Fruit fly (Drosophila melanogaster): Measurements from ENCODE around the gene nht.

Gene nht

DNA sequence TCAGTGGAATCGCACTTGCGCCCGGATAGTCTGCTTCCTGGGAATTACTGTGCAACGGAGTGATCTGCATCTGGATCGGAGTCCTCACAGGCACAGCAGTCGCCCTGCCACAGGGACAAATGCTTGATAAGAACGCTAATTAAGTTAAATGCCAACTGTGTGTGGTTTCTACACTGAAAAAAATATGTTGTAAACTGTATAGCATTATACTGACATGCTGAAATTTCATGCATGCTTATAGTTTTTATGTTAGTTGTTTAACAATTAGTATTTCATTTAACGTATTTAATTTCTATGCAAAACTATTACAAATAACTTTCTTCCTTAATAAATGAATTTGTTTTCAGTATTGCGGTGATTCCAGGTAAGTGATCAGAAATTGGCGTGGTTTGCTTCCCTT lies 12.7 kb upstream of the nht start:
- no peak for TF ChIP-seq usp (GFP tag; optimal IDR thresholded peaks at IDR 0.05)
- TF ChIP-seq pan (optimal IDR thresholded peaks at IDR 0.05): no peak
- TF ChIP-seq CG8478 (optimal IDR thresholded peaks at IDR 0.05): no peak
- no peak for TF ChIP-seq psq (optimal IDR thresholded peaks at IDR 0.05)
- no peak for TF ChIP-seq Dll (optimal IDR thresholded peaks at IDR 0.05)
- TF ChIP-seq EcR (GFP tag; optimal IDR thresholded peaks at IDR 0.05): no peak

DNA sequence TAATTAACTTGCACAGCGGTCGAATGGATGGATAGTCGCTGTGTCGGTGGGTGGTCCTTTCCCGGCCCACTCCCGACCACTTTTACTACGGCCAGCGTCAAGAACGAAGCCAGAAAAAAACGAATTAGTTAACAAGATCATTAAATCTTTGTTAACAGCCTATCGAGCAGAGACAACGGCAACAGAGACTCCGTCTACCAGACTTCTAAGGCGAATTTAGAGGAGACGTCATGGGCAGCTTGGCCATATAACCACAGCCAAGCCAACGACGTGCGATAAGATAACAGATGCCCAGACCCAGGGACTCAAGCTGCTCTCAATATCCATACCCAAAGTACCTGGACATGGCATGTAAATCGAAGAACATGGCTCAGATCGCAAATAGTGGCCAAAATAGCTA lies 11.9 kb upstream of the nht start:
- TF ChIP-seq usp (GFP tag; optimal IDR thresholded peaks at IDR 0.05): no peak
- no peak for TF ChIP-seq CG8478 (optimal IDR thresholded peaks at IDR 0.05)
- no peak for TF ChIP-seq pan (optimal IDR thresholded peaks at IDR 0.05)
- TF ChIP-seq Dll (optimal IDR thresholded peaks at IDR 0.05): no peak
- TF ChIP-seq psq (optimal IDR thresholded peaks at IDR 0.05): no peak
- TF ChIP-seq EcR (GFP tag; optimal IDR thresholded peaks at IDR 0.05): no peak

DNA sequence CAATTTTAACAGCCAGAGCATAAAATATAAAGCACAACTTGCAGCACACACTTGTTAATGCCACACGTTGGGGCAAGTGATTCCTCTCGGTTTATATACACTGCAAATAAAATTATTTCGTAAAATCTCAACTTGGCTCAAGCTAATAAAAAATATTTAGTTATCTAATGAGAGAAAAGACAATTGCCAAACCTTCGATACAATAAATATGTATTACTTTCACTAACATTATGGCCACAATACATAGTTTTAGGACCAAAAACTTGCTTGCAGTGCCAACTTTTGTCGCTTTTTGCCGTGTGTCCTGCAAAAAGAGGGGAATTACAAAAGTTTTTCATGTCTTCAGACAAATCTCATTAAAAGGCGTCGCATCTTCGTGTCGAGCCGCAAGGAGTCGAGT lies 10.7 kb upstream of the nht start:
- TF ChIP-seq psq (optimal IDR thresholded peaks at IDR 0.05) (no peak), Dll (optimal IDR thresholded peaks at IDR 0.05) (no peak)

DNA sequence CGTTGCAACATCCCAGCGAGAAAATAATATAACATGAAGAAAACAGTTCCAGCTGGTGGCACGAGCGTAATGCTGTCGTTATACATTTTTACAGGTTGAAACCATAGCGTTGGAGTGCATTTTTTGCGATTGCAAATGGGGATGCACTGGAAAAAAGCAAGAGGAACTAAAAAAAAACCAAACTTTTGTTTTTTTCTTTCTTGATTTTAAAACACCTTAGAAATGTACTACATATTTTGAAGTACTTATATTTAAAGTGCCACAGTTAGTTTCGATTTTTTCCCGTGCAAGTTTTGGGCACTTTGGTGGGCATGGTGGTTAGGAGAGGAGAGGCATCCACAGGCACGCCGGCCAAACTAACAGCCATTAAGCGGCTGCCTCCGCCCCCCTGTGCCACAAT lies 9.3 kb upstream of the nht start:
- TF ChIP-seq pan (optimal IDR thresholded peaks at IDR 0.05) (no peak), Dll (optimal IDR thresholded peaks at IDR 0.05) (peak; percentile 28)

DNA sequence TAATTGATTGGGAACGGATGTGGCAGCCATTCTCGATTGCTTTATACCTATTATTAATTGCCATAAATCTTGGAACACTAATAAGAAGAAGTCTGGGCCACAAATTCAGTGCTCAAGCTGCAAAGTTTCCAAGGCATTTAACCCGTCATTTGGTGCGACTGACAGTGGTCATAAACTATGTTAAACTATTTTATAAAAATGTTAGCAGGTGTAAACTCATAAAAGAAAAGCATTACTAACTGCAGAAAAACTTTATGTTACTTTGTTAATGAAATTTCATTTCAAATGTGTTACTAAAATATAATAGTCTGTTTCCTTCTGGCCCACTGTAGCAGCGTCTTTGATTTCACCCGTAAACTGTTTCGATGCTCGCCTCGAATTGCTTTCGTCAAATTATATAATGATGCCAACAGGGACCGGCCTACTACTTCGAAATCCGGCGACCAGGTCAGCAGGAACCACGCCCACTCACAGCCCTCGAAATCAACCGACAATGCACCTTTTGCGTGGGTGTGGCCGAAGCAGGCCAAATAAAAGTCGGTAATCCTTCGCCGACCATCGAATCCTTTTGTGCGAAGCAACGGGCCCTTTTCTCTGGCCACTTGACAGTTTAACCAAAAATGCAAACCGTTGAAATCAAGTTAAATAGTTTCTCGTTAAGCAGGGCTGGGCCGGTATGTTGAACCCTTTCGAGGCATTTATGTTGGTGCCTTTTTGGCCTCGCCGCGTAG lies 7.0 kb upstream of the nht start:
- TF ChIP-seq psq (optimal IDR thresholded peaks at IDR 0.05) (no peak), pan (optimal IDR thresholded peaks at IDR 0.05) (no peak), EcR (GFP tag; optimal IDR thresholded peaks at IDR 0.05) (no peak), CG8478 (optimal IDR thresholded peaks at IDR 0.05) (no peak), usp (GFP tag; optimal IDR thresholded peaks at IDR 0.05) (no peak), Dll (optimal IDR thresholded peaks at IDR 0.05) (no peak)

DNA sequence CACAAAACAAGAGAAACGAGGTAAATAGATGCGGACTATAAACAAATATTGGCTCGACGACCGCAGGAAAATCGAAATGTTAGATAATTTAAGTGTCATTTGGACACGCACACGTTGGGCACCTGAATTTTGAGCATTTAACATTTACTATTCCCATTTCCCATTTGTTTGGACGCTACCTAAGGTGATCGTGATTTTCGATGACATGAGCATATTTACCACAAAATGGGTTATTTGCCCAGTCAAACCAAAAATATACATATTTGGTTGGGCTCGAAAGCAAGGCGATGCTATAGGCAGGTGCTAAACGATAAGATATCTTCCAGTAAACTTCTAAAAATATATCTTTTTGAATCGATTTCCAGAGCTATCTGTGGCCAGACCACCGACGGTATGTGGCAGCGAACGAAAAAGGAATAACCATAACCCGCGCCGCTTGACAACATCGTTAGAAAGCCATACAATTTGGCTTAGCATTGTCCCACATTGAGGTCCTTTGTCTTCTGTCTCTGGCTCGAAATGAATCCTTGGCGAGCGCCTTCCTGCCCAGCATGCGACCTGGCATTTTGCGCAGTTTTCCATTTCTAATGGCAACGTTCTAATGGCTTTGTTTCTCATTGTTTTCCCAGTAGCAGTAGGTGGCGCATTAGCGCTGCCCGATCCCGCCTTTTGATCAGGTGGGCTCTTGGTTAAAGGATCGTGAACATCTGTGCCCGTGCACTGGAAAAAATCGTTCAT lies 5.6 kb upstream of the nht start:
- TF ChIP-seq psq (optimal IDR thresholded peaks at IDR 0.05) (no peak), usp (GFP tag; optimal IDR thresholded peaks at IDR 0.05) (no peak), EcR (GFP tag; optimal IDR thresholded peaks at IDR 0.05) (no peak), CG8478 (optimal IDR thresholded peaks at IDR 0.05) (no peak), pan (optimal IDR thresholded peaks at IDR 0.05) (no peak)

DNA sequence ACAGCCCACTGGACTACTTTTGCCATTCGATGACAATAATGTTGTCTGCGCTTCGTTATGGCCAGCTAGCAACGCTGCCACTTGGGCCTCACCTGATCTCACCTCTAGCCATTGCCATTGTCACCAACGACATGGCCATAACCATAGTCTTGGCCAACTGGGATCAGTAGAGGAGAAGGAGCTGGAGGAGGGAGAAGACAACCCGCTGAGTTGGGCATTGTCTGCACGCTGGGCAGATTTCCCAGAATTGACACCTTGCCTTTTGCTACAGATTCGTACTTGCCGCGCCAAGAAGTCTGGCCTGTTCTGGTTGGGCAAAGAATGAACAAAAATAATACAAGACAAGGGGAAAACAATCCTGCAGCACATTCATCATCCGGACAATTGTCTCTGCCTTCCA lies 4.5 kb upstream of the nht start:
- TF ChIP-seq Dll (optimal IDR thresholded peaks at IDR 0.05): no peak
- TF ChIP-seq EcR (GFP tag; optimal IDR thresholded peaks at IDR 0.05): no peak

DNA sequence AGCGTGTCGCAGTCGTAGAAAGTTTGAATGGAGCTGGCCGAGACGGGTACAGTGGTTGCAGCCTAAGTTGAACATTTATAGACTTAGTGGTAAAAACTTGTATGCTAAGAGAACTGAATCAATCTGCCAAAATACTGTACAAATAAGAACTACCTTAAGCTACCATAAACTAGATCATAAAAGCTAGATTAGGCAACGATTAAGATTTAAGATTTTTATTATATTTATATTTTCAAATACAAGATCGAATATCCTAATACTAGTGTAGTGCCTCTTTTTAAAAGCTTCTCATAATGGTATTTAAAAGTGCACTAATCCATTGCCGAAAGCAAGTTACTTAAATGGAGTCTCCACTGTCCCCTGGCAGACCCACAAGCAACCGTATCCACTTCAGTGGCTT lies 2.7 kb upstream of the nht start:
- no peak for TF ChIP-seq pan (optimal IDR thresholded peaks at IDR 0.05)
- TF ChIP-seq EcR (GFP tag; optimal IDR thresholded peaks at IDR 0.05): no peak
- TF ChIP-seq psq (optimal IDR thresholded peaks at IDR 0.05): no peak
- no peak for TF ChIP-seq CG8478 (optimal IDR thresholded peaks at IDR 0.05)
- no peak for TF ChIP-seq usp (GFP tag; optimal IDR thresholded peaks at IDR 0.05)
- TF ChIP-seq Dll (optimal IDR thresholded peaks at IDR 0.05): no peak

DNA sequence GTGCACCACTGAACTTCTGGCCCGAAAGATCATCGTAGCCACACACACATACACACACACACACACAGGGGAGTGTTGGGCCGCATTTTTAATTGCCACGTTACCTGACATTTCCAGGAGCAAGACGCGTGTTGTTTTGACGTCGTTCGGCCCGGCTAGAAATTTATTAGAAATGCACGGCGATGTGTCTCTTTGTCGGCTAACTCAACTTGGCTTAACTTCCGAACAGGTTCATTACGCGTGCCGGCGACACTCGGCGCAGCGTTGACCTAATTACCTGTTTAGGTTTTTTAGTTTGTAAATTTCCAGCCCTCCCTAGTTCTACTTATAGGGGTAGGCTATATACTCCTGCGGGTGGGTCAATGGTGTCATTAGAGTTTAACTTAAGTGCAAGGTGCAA lies 1.2 kb upstream of the nht start:
- no peak for TF ChIP-seq EcR (GFP tag; optimal IDR thresholded peaks at IDR 0.05)
- no peak for TF ChIP-seq CG8478 (optimal IDR thresholded peaks at IDR 0.05)
- no peak for TF ChIP-seq usp (GFP tag; optimal IDR thresholded peaks at IDR 0.05)
- TF ChIP-seq pan (optimal IDR thresholded peaks at IDR 0.05): no peak
- no peak for TF ChIP-seq psq (optimal IDR thresholded peaks at IDR 0.05)
- TF ChIP-seq Dll (optimal IDR thresholded peaks at IDR 0.05): no peak

DNA sequence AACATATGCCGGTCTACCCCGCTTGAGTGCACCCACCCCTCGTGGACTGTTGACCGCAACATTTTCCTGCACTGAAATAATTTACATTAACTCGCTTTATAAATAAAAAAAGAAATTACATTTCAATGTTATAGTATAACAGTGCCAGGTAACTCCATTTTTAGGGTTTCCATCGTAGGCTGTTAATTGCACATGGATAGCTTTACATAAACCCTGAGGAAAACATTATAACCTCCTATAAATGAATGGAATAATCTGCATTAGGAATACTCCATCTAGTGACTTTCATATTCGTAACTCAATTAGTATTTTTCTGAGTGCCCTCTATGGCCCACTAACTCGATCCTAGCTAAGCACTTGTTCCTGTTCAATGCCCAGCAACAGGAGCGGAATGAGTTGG lies 507 bp upstream of the nht start:
- TF ChIP-seq usp (GFP tag; optimal IDR thresholded peaks at IDR 0.05): no peak
- TF ChIP-seq pan (optimal IDR thresholded peaks at IDR 0.05): no peak
- no peak for TF ChIP-seq CG8478 (optimal IDR thresholded peaks at IDR 0.05)
- no peak for TF ChIP-seq EcR (GFP tag; optimal IDR thresholded peaks at IDR 0.05)
- no peak for TF ChIP-seq Dll (optimal IDR thresholded peaks at IDR 0.05)
- TF ChIP-seq psq (optimal IDR thresholded peaks at IDR 0.05): no peak

DNA sequence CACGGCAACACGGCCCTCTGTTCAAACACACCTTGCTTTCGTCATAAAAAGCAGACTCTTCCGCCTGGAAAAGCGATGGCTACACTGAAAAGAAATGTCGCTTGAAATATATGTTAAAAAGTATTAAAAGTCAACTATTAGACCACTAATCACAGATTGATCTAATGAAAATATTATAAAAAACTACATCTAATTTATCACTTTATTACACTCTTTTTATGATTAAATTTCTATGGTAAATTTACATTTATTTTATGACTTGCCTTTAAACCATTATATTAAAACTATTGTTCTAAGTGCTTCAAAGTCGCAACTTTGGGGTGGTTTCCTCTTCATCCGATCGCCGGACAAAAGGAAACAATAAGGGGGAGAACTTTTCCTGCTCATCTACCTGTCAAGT lies 2.3 kb downstream of the nht start:
- no peak for TF ChIP-seq CG8478 (optimal IDR thresholded peaks at IDR 0.05)
- no peak for TF ChIP-seq pan (optimal IDR thresholded peaks at IDR 0.05)
- TF ChIP-seq Dll (optimal IDR thresholded peaks at IDR 0.05): no peak
- no peak for TF ChIP-seq EcR (GFP tag; optimal IDR thresholded peaks at IDR 0.05)
- TF ChIP-seq psq (optimal IDR thresholded peaks at IDR 0.05): no peak
- no peak for TF ChIP-seq usp (GFP tag; optimal IDR thresholded peaks at IDR 0.05)

DNA sequence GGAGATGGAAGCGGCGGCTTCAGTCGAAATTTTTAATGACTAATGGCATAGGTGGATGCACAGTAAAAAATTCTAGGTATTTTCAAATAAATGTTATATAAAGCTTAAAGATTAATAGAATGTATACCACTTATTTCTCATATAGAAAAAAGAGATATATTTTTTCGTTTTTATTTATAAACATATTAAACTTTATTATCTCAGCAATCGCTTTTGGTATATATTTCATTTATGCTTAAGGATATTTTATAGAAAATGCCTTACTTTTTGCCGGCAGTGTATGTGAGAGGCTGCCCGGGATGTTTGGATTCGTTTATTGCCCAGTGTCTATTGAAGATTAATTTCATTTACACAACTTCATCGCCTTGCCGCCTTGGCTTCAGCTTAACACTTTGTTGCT lies 3.8 kb downstream of the nht start:
- no peak for TF ChIP-seq pan (optimal IDR thresholded peaks at IDR 0.05)
- TF ChIP-seq Dll (optimal IDR thresholded peaks at IDR 0.05): no peak
- no peak for TF ChIP-seq CG8478 (optimal IDR thresholded peaks at IDR 0.05)

DNA sequence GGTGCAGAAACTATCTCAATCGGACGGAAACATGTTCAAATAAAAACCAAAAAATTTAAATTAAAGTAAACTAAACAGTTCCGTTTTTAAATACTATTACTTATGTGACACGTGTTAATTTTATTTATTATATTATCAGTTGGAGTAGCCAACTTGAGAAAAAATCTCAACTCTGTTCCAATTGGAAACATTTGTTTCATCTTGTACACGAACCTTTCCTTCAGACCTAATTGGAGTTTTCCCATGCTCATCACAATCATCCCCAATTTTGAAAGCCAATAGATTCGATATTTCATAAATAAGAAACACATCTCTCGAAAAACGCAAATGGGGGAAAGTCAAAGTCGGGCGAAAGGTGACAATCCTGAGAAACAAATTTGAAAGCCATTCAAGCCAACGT lies 11.9 kb downstream of the nht start:
- no peak for TF ChIP-seq pan (optimal IDR thresholded peaks at IDR 0.05)
- no peak for TF ChIP-seq usp (GFP tag; optimal IDR thresholded peaks at IDR 0.05)
- no peak for TF ChIP-seq EcR (GFP tag; optimal IDR thresholded peaks at IDR 0.05)
- TF ChIP-seq CG8478 (optimal IDR thresholded peaks at IDR 0.05): no peak
- no peak for TF ChIP-seq psq (optimal IDR thresholded peaks at IDR 0.05)
- TF ChIP-seq Dll (optimal IDR thresholded peaks at IDR 0.05): no peak
